Fruit fly (Drosophila melanogaster) whole organism, embryonic: ENCODE results near the gene Ufl1.
A peak's percentile ranks its signal among the peaks of the same experiment; 100 is the strongest.

Experiments used
- Ada2b ChIP-seq: fragments of 200-800 bp; sonication (Bioruptor generic); IDR thresholded peaks from 2 replicates; pipeline ENCODE4 v1.3.6; 2022; ENCODE audit warnings: missing biosample characterization, missing genetic modification characterization
- Asciz ChIP-seq: fragments of 200-800 bp; sonication (Bioruptor generic); optimal IDR thresholded peaks from 2 replicates; lab custom pipeline; 2017; ENCODE audit warnings: missing biosample characterization, mild to moderate bottlenecking, missing genetic modification characterization, missing genetic modification reagents
- Atf-2 ChIP-seq: fragments of 200-800 bp; sonication (Bioruptor generic); optimal IDR thresholded peaks from 2 replicates; lab custom pipeline; 2016; ENCODE audit warnings: missing biosample characterization, missing genetic modification characterization
- Atf6 ChIP-seq: fragments of 200-800 bp; sonication (Bioruptor generic); IDR thresholded peaks from 2 replicates; pipeline ENCODE4 v1.3.6; 2022; ENCODE audit warnings: missing biosample characterization, missing genetic modification characterization
- CG12391 ChIP-seq: fragments of 200-800 bp; sonication (Bioruptor generic); optimal IDR thresholded peaks from 3 replicates; lab custom pipeline; 2018; ENCODE audit warnings: missing biosample characterization, mild to moderate bottlenecking, missing genetic modification characterization, moderate library complexity
- CG12769 ChIP-seq: fragments of 200-800 bp; sonication (Bioruptor generic); optimal IDR thresholded peaks from 2 replicates; lab custom pipeline; 2019; ENCODE audit warnings: missing biosample characterization, mild to moderate bottlenecking, missing genetic modification characterization, moderate library complexity
- CG14050 ChIP-seq: fragments of 200-800 bp; sonication (Bioruptor generic); IDR thresholded peaks from 3 replicates; pipeline ENCODE4 v1.3.6; 2022; ENCODE audit warnings: missing biosample characterization, missing genetic modification characterization
- CG15269 ChIP-seq: fragments of 200-800 bp; sonication (Bioruptor generic); optimal IDR thresholded peaks from 2 replicates; lab custom pipeline; 2018; ENCODE audit warnings: missing biosample characterization, mild to moderate bottlenecking, missing genetic modification characterization, moderate library complexity
- CG1603 ChIP-seq: fragments of 200-800 bp; sonication (Bioruptor generic); optimal IDR thresholded peaks from 2 replicates; lab custom pipeline; 2019; ENCODE audit warnings: missing biosample characterization, mild to moderate bottlenecking, missing genetic modification characterization, moderate library complexity
- CG16779 ChIP-seq: fragments of 200-800 bp; sonication (Bioruptor generic); IDR thresholded peaks from 2 replicates; pipeline ENCODE4 v1.3.6; 2022; ENCODE audit warnings: missing biosample characterization, missing genetic modification characterization
- CG17361 ChIP-seq: fragments of 200-800 bp; sonication (Bioruptor generic); IDR thresholded peaks from 3 replicates; pipeline ENCODE4 v1.3.6; 2022; ENCODE audit warnings: missing biosample characterization, missing genetic modification characterization
- CG18011 ChIP-seq: fragments of 200-800 bp; sonication (Bioruptor generic); optimal IDR thresholded peaks from 2 replicates; lab custom pipeline; 2017; ENCODE audit warnings: missing biosample characterization, missing genetic modification characterization, mild to moderate bottlenecking, moderate library complexity, missing genotype
- CG31441 ChIP-seq: fragments of 200-800 bp; sonication (Bioruptor generic); IDR thresholded peaks from 2 replicates; pipeline ENCODE4 v1.3.6; 2022; ENCODE audit warnings: missing biosample characterization, missing genetic modification characterization
- CG32772 ChIP-seq: fragments of 200-800 bp; sonication (Bioruptor generic); IDR thresholded peaks from 2 replicates; pipeline ENCODE4 v1.3.6; 2022; ENCODE audit warnings: missing biosample characterization, missing genetic modification characterization
- CG34376 ChIP-seq: fragments of 200-800 bp; sonication (Bioruptor generic); optimal IDR thresholded peaks from 2 replicates; lab custom pipeline; 2018; ENCODE audit warnings: missing biosample characterization, mild to moderate bottlenecking, missing genetic modification characterization
- CG3847 ChIP-seq: fragments of 200-800 bp; sonication (Bioruptor generic); IDR thresholded peaks from 2 replicates; pipeline ENCODE4 v1.3.6; 2022; ENCODE audit warnings: missing biosample characterization, missing genetic modification characterization
- CG3995 ChIP-seq: fragments of 200-800 bp; sonication (Bioruptor generic); optimal IDR thresholded peaks from 3 replicates; lab custom pipeline; 2016; ENCODE audit warnings: missing biosample characterization, missing genetic modification characterization
- CG4282 ChIP-seq: fragments of 200-800 bp; sonication (Bioruptor generic); optimal IDR thresholded peaks from 2 replicates; lab custom pipeline; 2016; ENCODE audit warnings: missing biosample characterization, missing genetic modification characterization
- CG4820 ChIP-seq: fragments of 200-800 bp; sonication (Bioruptor generic); optimal IDR thresholded peaks from 3 replicates; lab custom pipeline; 2016; ENCODE audit warnings: missing biosample characterization, missing genetic modification characterization
- CG5180 ChIP-seq: fragments of 200-800 bp; sonication (Bioruptor generic); optimal IDR thresholded peaks from 3 replicates; lab custom pipeline; 2017; ENCODE audit warnings: missing biosample characterization, missing genetic modification characterization, mild to moderate bottlenecking, moderate library complexity, missing genetic modification reagents
- CG5245 ChIP-seq: fragments of 200-800 bp; sonication (Bioruptor generic); optimal IDR thresholded peaks from 3 replicates; lab custom pipeline; 2016; ENCODE audit warnings: missing biosample characterization, missing genetic modification characterization
- CG5953 ChIP-seq: fragments of 200-800 bp; sonication (Bioruptor generic); IDR thresholded peaks from 2 replicates; pipeline ENCODE4 v1.3.6; 2022; ENCODE audit warnings: missing biosample characterization, missing genetic modification characterization
- CTCF ChIP-seq: fragments of 200-800 bp; sonication (Bioruptor generic); optimal IDR thresholded peaks from 2 replicates; lab custom pipeline; 2017; ENCODE audit warnings: missing biosample characterization, mild to moderate bottlenecking, missing genetic modification characterization, moderate library complexity
- D19B ChIP-seq: fragments of 200-800 bp; sonication (Bioruptor generic); optimal IDR thresholded peaks from 2 replicates; lab custom pipeline; 2017; ENCODE audit warnings: missing biosample characterization, mild to moderate bottlenecking, missing genetic modification characterization
- Fer3 ChIP-seq: fragments of 200-800 bp; sonication (Bioruptor generic); optimal IDR thresholded peaks from 2 replicates; lab custom pipeline; 2018; ENCODE audit warnings: missing biosample characterization, mild to moderate bottlenecking, missing genetic modification characterization, moderate library complexity
- Hr39 ChIP-seq: fragments of >200 bp; optimal IDR thresholded peaks from 2 replicates; lab custom pipeline; 2017
- Hr51 ChIP-seq, 2 experiments: fragments of 200-800 bp; sonication (Bioruptor generic); optimal IDR thresholded peaks; 2 replicates in 1 of 2; 3 replicates in 1 of 2; lab custom pipeline; 2016 to 2018; ENCODE audit warnings: missing biosample characterization in 2 of 2, missing genetic modification characterization in 2 of 2, mild to moderate bottlenecking in 1 of 2, moderate library complexity in 1 of 2
- Jarid2 ChIP-seq: fragments of 200-800 bp; sonication (Bioruptor generic); optimal IDR thresholded peaks from 3 replicates; lab custom pipeline; 2017; ENCODE audit warnings: mild to moderate bottlenecking, missing biosample characterization, missing genetic modification reagents, missing genetic modification characterization
- Med ChIP-seq: fragments of 200-800 bp; sonication (Bioruptor generic); peaks from one replicate; lab custom pipeline; 2016; ENCODE audit warnings: missing biosample characterization, missing genetic modification characterization, mild to moderate bottlenecking, inconsistent platforms, moderate library complexity
- Meics ChIP-seq: fragments of 200-800 bp; sonication (Bioruptor generic); optimal IDR thresholded peaks from 2 replicates; lab custom pipeline; 2017; ENCODE audit warnings: missing biosample characterization, mild to moderate bottlenecking, missing genetic modification characterization
- PHDP ChIP-seq: fragments of 200-800 bp; sonication (Bioruptor generic); optimal IDR thresholded peaks from 3 replicates; lab custom pipeline; 2018; ENCODE audit warnings: missing biosample characterization, mild to moderate bottlenecking, missing genetic modification characterization, moderate library complexity
- Pdp1 ChIP-seq, 2 experiments: fragments of 200-800 bp; sonication (Bioruptor generic); optimal IDR thresholded peaks; 3 replicates each; lab custom pipeline; 2016; ENCODE audit warnings: missing biosample characterization in 2 of 2, missing genetic modification characterization in 2 of 2, mild to moderate bottlenecking in 1 of 2, moderate library complexity in 1 of 2
- Taf1 ChIP-seq: fragments of 200-800 bp; sonication (Bioruptor generic); IDR thresholded peaks from 2 replicates; pipeline ENCODE4 v1.3.6; 2022; ENCODE audit warnings: missing biosample characterization, missing genetic modification characterization
- az2 ChIP-seq: fragments of 200-800 bp; sonication (Bioruptor generic); optimal IDR thresholded peaks from 3 replicates; lab custom pipeline; 2016; ENCODE audit warnings: missing biosample characterization, missing genetic modification characterization
- cas ChIP-seq: fragments of 200-800 bp; sonication (Bioruptor generic); IDR thresholded peaks from 2 replicates; pipeline ENCODE4 v1.3.6; 2022; ENCODE audit warnings: missing biosample characterization, missing genetic modification characterization
- chif ChIP-seq, 2 experiments: fragments of 200-800 bp; sonication (Bioruptor generic); optimal IDR thresholded peaks; 3 replicates each; lab custom pipeline; 2016; ENCODE audit warnings: missing biosample characterization in 2 of 2, missing genetic modification characterization in 2 of 2
- chn ChIP-seq: fragments of 200-800 bp; sonication (Bioruptor generic); optimal IDR thresholded peaks from 2 replicates; lab custom pipeline; 2016; ENCODE audit warnings: missing biosample characterization, missing genetic modification characterization
- dmrt11E ChIP-seq: fragments of 200-800 bp; sonication (Bioruptor generic); optimal IDR thresholded peaks from 3 replicates; lab custom pipeline; 2018; ENCODE audit warnings: missing biosample characterization, mild to moderate bottlenecking, missing genetic modification characterization, moderate library complexity
- en ChIP-seq: fragments of 200-800 bp; sonication (Bioruptor generic); optimal IDR thresholded peaks from 2 replicates; lab custom pipeline; 2016; ENCODE audit warnings: missing biosample characterization, missing genetic modification characterization
- fd64A ChIP-seq: fragments of 200-800 bp; sonication (Bioruptor generic); optimal IDR thresholded peaks from 3 replicates; lab custom pipeline; 2018; ENCODE audit warnings: missing biosample characterization, mild to moderate bottlenecking, missing genetic modification characterization
- her ChIP-seq: fragments of 200-800 bp; sonication (Bioruptor generic); optimal IDR thresholded peaks from 2 replicates; lab custom pipeline; 2016; ENCODE audit warnings: missing biosample characterization, missing genetic modification characterization
- jigr1 ChIP-seq: fragments of 200-800 bp; sonication (Bioruptor generic); IDR thresholded peaks from 3 replicates; pipeline ENCODE4 v1.3.6; 2022; ENCODE audit warnings: missing biosample characterization, missing genetic modification characterization
- jumu ChIP-seq: fragments of 200-800 bp; sonication (Bioruptor generic); optimal IDR thresholded peaks from 3 replicates; lab custom pipeline; 2016; ENCODE audit warnings: missing biosample characterization, missing genetic modification characterization
- lov ChIP-seq, 2 experiments: fragments of 200-800 bp in 1 of 2; fragments of >200 bp in 1 of 2; sonication (Bioruptor generic) in 1 of 2; IDR thresholded peaks in 1 of 2; optimal IDR thresholded peaks in 1 of 2; 2 replicates in 1 of 2; 3 replicates in 1 of 2; pipeline versions ENCODE4 v1.3.6 to Lab custom; 2017 to 2022; ENCODE audit warnings: missing biosample characterization in 1 of 2, missing genetic modification characterization in 1 of 2
- nmo ChIP-seq: fragments of 200-800 bp; sonication (Bioruptor generic); optimal IDR thresholded peaks from 2 replicates; lab custom pipeline; 2018; ENCODE audit warnings: missing biosample characterization, mild to moderate bottlenecking, missing genetic modification characterization, moderate library complexity
- pan ChIP-seq, 4 experiments: fragments of >200 bp in 3 of 4; fragments of 200-800 bp in 1 of 4; sonication (Bioruptor generic) in 1 of 4; optimal IDR thresholded peaks in 3 of 4; IDR thresholded peaks in 1 of 4; 2 replicates each; pipeline versions ENCODE4 v1.3.6 to Lab custom; 2017 to 2022; ENCODE audit warnings: missing biosample characterization in 2 of 4, missing genetic modification characterization in 2 of 4, mixed read lengths in 1 of 4
- pb ChIP-seq: fragments of 200-800 bp; sonication (Bioruptor generic); optimal IDR thresholded peaks from 3 replicates; lab custom pipeline; 2016; ENCODE audit warnings: missing biosample characterization, missing genetic modification characterization
- slp2 ChIP-seq: fragments of 200-800 bp; sonication (Bioruptor generic); optimal IDR thresholded peaks from 2 replicates; lab custom pipeline; 2016; ENCODE audit warnings: missing biosample characterization, missing genetic modification characterization
- sr ChIP-seq: fragments of 200-800 bp; sonication (Bioruptor generic); IDR thresholded peaks from 3 replicates; pipeline ENCODE4 v1.3.6; 2022; ENCODE audit warnings: missing biosample characterization, missing genetic modification characterization
- trem ChIP-seq: fragments of 200-800 bp; optimal IDR thresholded peaks from 3 replicates; lab custom pipeline; 2019; ENCODE audit warnings: missing biosample characterization, mild to moderate bottlenecking, missing genetic modification characterization, moderate library complexity
- unpg ChIP-seq: fragments of 200-800 bp; sonication (Bioruptor generic); optimal IDR thresholded peaks from 3 replicates; lab custom pipeline; 2018; ENCODE audit warnings: missing biosample characterization, mild to moderate bottlenecking, missing genetic modification characterization, moderate library complexity

The Ufl1 gene

dm6 chr3R:7075712-7076183 lies 1.5 kb upstream of the Ufl1 start (continued):
- TF ChIP-seq az2 (GFP tag; lab: Kevin White, UChicago) (peak; percentile 89), chn (GFP tag; lab: Kevin White, UChicago) (peak; percentile 88), en (GFP tag; lab: Kevin White, UChicago) (peak; percentile 85), CG5953 (GFP tag; lab: Robert Waterston, UW) (no peak), Atf6 (GFP tag; lab: Robert Waterston, UW) (no peak), CG18011 (GFP tag; lab: Kevin White, UChicago) (peak; percentile 62), Fer3 (peak; percentile 91), CG12769 (peak; percentile 94), pb (GFP tag; lab: Kevin White, UChicago) (peak; percentile 85), CG4282 (peak; percentile 78), CG34376 (GFP tag; lab: Kevin White, UChicago) (peak; percentile 86), CG5245 (peak; percentile 91), CG31441 (GFP tag; lab: Robert Waterston, UW) (no peak), CG3995 (GFP tag; lab: Kevin White, UChicago) (peak; percentile 70), Meics (GFP tag; lab: Kevin White, UChicago) (peak; percentile 91), CG15269 (tag; lab: Kevin White, UChicago) (peak; percentile 89), CG3847 (GFP tag; lab: Robert Waterston, UW) (no peak), jumu (GFP tag; lab: Kevin White, UChicago) (peak; percentile 72), jigr1 (GFP tag; lab: Robert Waterston, UW) (no peak), cas (GFP tag; lab: Robert Waterston, UW) (no peak), Pdp1 (GFP tag; optimal IDR thresholded peaks at IDR 0.05; lab: Kevin White, UChicago) (peak; percentile 82 to 91), Ada2b (no peak), CG14050 (GFP tag; lab: Robert Waterston, UW) (no peak), Atf-2 (peak; percentile 86), trem (peak; percentile 82), CG16779 (GFP tag; lab: Robert Waterston, UW) (no peak), CTCF (peak; percentile 64), CG1603 (tag; lab: Kevin White, UChicago) (peak; percentile 82), Jarid2 (GFP tag; lab: Kevin White, UChicago) (peak; percentile 54), Hr51 (GFP tag; optimal IDR thresholded peaks at IDR 0.05; lab: Kevin White, UChicago) (peak; percentile 75 to 90), Hr39 (no peak), chif (GFP tag; optimal IDR thresholded peaks at IDR 0.05; lab: Kevin White, UChicago) (peak; percentile 87 to 90), Med (peak; percentile 99), CG5180 (peak; percentile 71), PHDP (tag; lab: Kevin White, UChicago) (peak; percentile 90), her (GFP tag; lab: Kevin White, UChicago) (peak; percentile 85), nmo (GFP tag; lab: Kevin White, UChicago) (peak; percentile 91), D19B (peak; percentile 75), CG4820 (GFP tag; lab: Kevin White, UChicago) (peak; percentile 88), lov (optimal IDR thresholded peaks at IDR 0.05; lab: Kevin White, UChicago) (no peak), lov (GFP tag; IDR thresholded peaks at IDR 0.05; lab: Robert Waterston, UW) (no peak), dmrt11E (tag; lab: Kevin White, UChicago) (peak; percentile 82), Taf1 (GFP tag; lab: Robert Waterston, UW) (no peak), Asciz (GFP tag; lab: Kevin White, UChicago) (peak; percentile 88), sr (GFP tag; lab: Robert Waterston, UW) (no peak), slp2 (GFP tag; lab: Kevin White, UChicago) (peak; percentile 91), CG17361 (GFP tag; lab: Robert Waterston, UW) (no peak), fd64A (GFP tag; lab: Kevin White, UChicago) (peak; percentile 76), pan (optimal IDR thresholded peaks at IDR 0.05; lab: Kevin White, UChicago) (no peak), pan (GFP tag; optimal IDR thresholded peaks at IDR 0.05 in 1 of 2, IDR thresholded peaks at IDR 0.05 in 1 of 2) (no peak), CG12391 (tag; lab: Kevin White, UChicago) (peak; percentile 91), CG32772 (GFP tag; lab: Robert Waterston, UW) (no peak), unpg (GFP tag; lab: Kevin White, UChicago) (peak; percentile 91)
